Worm (Caenorhabditis elegans): Measurements from ENCODE around the gene ruvb-1.

ruvb-1 gene

DNA sequence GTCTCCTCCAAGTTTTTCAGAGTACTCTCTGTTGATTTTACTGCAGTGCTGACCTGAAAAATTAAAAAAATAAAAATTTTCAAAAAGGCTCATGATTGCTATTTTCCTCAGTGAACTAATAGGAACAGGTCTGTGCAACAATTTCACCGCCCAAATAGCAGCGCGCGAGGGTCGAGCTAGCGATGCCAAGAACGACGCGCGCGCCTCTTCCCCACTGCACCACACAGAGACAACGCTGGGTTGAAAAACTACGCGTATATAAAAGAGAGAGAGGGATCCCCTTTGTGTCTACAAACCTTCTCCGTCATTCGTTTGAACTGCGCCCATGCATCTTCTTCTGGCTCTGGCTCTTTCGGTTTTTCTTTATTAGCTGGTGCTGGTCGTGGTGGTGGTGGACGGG is 10.5 kb downstream of the ruvb-1 start:
- TF ChIP-seq ceh-20 (GFP tag; IDR thresholded peaks at IDR 0.05), result peak; percentile 83
- peak; percentile 79 for TF ChIP-seq F37D6.2 (tag; optimal IDR thresholded peaks at IDR 0.05)
- TF ChIP-seq hif-1 (tag; optimal IDR thresholded peaks at IDR 0.05), result peak; percentile 42 to 62
- no peak for TF ChIP-seq skn-1 (tag; optimal IDR thresholded peaks at IDR 0.05)
- no peak for TF ChIP-seq lin-39 (tag; optimal IDR thresholded peaks at IDR 0.05)
- TF ChIP-seq tra-1 (GFP tag; IDR thresholded peaks at IDR 0.05), result peak; percentile 91
- TF ChIP-seq Y5F2A.4 (GFP tag; optimal IDR thresholded peaks at IDR 0.05), result peak; percentile 92
- TF ChIP-seq set-16 (GFP tag; IDR thresholded peaks at IDR 0.05), result peak; percentile 73
- TF ChIP-seq nhr-10 (tag; optimal IDR thresholded peaks at IDR 0.05), result no peak
- no peak; the same call in 1 of the 2 replicates for TF ChIP-seq dmd-9 (GFP tag; IDR thresholded peaks at IDR 0.05)
- TF ChIP-seq mdl-1 (tag; optimal IDR thresholded peaks at IDR 0.05), result no peak
- TF ChIP-seq pqm-1 (tag; optimal IDR thresholded peaks at IDR 0.05), result no peak
- peak; percentile 83 for TF ChIP-seq madf-9 (GFP tag; conservative IDR thresholded peaks at IDR 0.05)
- peak; percentile 57; the same call in 1 of the 2 replicates for TF ChIP-seq lin-29 (GFP tag; IDR thresholded peaks at IDR 0.05)
- TF ChIP-seq snpc-1.2 (GFP tag; IDR thresholded peaks at IDR 0.05), result peak; percentile 93
- TF ChIP-seq nhr-111 (GFP tag; optimal IDR thresholded peaks at IDR 0.05), result peak; percentile 94
- no peak for TF ChIP-seq attf-4 (tag; optimal IDR thresholded peaks at IDR 0.05)
- TF ChIP-seq ZK546.5 (tag; optimal IDR thresholded peaks at IDR 0.05), result no peak
- TF ChIP-seq mdt-29 (GFP tag; IDR thresholded peaks at IDR 0.05), result peak; percentile 74; the same call in 1 of the 2 replicates
- TF ChIP-seq mxl-3 (GFP tag; optimal IDR thresholded peaks at IDR 0.05), result peak; percentile 71
- peak; percentile 82 for TF ChIP-seq rbr-2 (tag; optimal IDR thresholded peaks at IDR 0.05)
- TF ChIP-seq hmg-1.1 (GFP tag; IDR thresholded peaks at IDR 0.05), result peak; percentile 93
- TF ChIP-seq lin-1 (GFP tag; IDR thresholded peaks at IDR 0.05), result peak; percentile 94
- TF ChIP-seq vab-7 (GFP tag; IDR thresholded peaks at IDR 0.05), result peak; percentile 98
- TF ChIP-seq mxl-2 (GFP tag; conservative IDR thresholded peaks at IDR 0.05), result peak; percentile 74
- TF ChIP-seq F26F4.8 (GFP tag; conservative IDR thresholded peaks at IDR 0.05), result peak; percentile 99
- no peak for TF ChIP-seq ceh-62 (tag; optimal IDR thresholded peaks at IDR 0.05)
- no peak for TF ChIP-seq lin-15B (tag; optimal IDR thresholded peaks at IDR 0.05)
- peak; percentile 96 for TF ChIP-seq dmd-8 (GFP tag; IDR thresholded peaks at IDR 0.05)
- TF ChIP-seq php-3 (GFP tag; IDR thresholded peaks at IDR 0.05), result peak; percentile 92
- TF ChIP-seq snpc-4 (tag; optimal IDR thresholded peaks at IDR 0.05), result no peak
- peak; percentile 57 for TF ChIP-seq zip-2 (tag; optimal IDR thresholded peaks at IDR 0.05)
- TF ChIP-seq F44E2.7 (GFP tag; IDR thresholded peaks at IDR 0.05), result peak; percentile 98
- TF ChIP-seq zag-1 (tag; optimal IDR thresholded peaks at IDR 0.05), result no peak
- TF ChIP-seq nhr-28 (tag; optimal IDR thresholded peaks at IDR 0.05), result no peak
- peak; percentile 95 for TF ChIP-seq gei-8 (GFP tag; optimal IDR thresholded peaks at IDR 0.05)
- peak; percentile 60 for TF ChIP-seq lin-13 (GFP tag; optimal IDR thresholded peaks at IDR 0.05)
- TF ChIP-seq lsy-2 (tag; optimal IDR thresholded peaks at IDR 0.05), result peak in 1 of 2 experiments; percentile 58
- TF ChIP-seq nhr-11 (tag; optimal IDR thresholded peaks at IDR 0.05), result no peak
- TF ChIP-seq sdz-12 (GFP tag; optimal IDR thresholded peaks at IDR 0.05), result no peak
- TF ChIP-seq hlh-11 (tag; optimal IDR thresholded peaks at IDR 0.05), result peak; percentile 69
- no peak for TF ChIP-seq daf-12 (tag; optimal IDR thresholded peaks at IDR 0.05)
- TF ChIP-seq nhr-102 (tag; optimal IDR thresholded peaks at IDR 0.05), result peak; percentile 75
- TF ChIP-seq fos-1 (tag; optimal IDR thresholded peaks at IDR 0.05), result no peak
- TF ChIP-seq aha-1 (tag), result peak; percentile 95
- TF ChIP-seq nhr-41 (GFP tag; IDR thresholded peaks at IDR 0.05), result peak; percentile 98
- no peak for TF ChIP-seq R02D3.7 (tag; optimal IDR thresholded peaks at IDR 0.05)
- peak; percentile 83 for TF ChIP-seq F49E8.2 (tag; optimal IDR thresholded peaks at IDR 0.05; ENCODE audit: borderline replicate concordance)
- TF ChIP-seq ztf-7 (tag; optimal IDR thresholded peaks at IDR 0.05), result peak; percentile 66
- TF ChIP-seq ceh-44 (GFP tag; IDR thresholded peaks at IDR 0.05), result peak; percentile 79
- peak; percentile 82 for TF ChIP-seq unc-130 (GFP tag; optimal IDR thresholded peaks at IDR 0.05)
- TF ChIP-seq daf-16 (GFP tag; optimal IDR thresholded peaks at IDR 0.05), result peak; percentile 79 to 96
- no peak for TF ChIP-seq daf-16 (tag; optimal IDR thresholded peaks at IDR 0.05)

All from whole organism, L4 larva.